Worm (Caenorhabditis elegans) whole organism, early embryonic: ENCODE measurements around the gene F54E12.2.

ENCODE experiments used
- F13C5.2 ChIP-seq: sonication (generic microtip); optimal IDR thresholded peaks from 2 replicates; lab custom pipeline; 2017; ENCODE audit warnings: mild to moderate bottlenecking, missing genetic modification characterization, inconsistent platforms, missing compliant biosample characterization
- aly-1 ChIP-seq: sonication (generic microtip); optimal IDR thresholded peaks from 2 replicates; lab custom pipeline; 2016; ENCODE audit warnings: missing genetic modification characterization, missing compliant biosample characterization
- ama-1 ChIP-seq: fragments of 150-350 bp; optimal IDR thresholded peaks from 2 replicates; lab custom pipeline; 2014
- ceh-13 ChIP-seq: fragments of 200-800 bp; sonication (Bioruptor generic); optimal IDR thresholded peaks from 2 replicates; lab custom pipeline; 2018; ENCODE audit warnings: mild to moderate bottlenecking, missing genetic modification characterization, missing compliant biosample characterization
- ets-7 ChIP-seq: sonication (generic microtip); optimal IDR thresholded peaks from 2 replicates; lab custom pipeline; 2016; ENCODE audit warnings: missing genotype, missing genetic modification characterization, missing compliant biosample characterization
- flt-1 ChIP-seq: fragments of 200-800 bp; sonication (Bioruptor generic); IDR thresholded peaks from 2 replicates; pipeline ENCODE4 v1.3.6; 2022; ENCODE audit warnings: missing genetic modification characterization, missing compliant biosample characterization
- hmg-4 ChIP-seq: fragments of 200-800 bp; sonication (Bioruptor generic); optimal IDR thresholded peaks from 2 replicates; lab custom pipeline; 2018; ENCODE audit warnings: mild to moderate bottlenecking, missing genetic modification characterization, missing compliant biosample characterization
- hnd-1 ChIP-seq: sonication (generic microtip); optimal IDR thresholded peaks from 2 replicates; lab custom pipeline; 2016; ENCODE audit warnings: missing genetic modification characterization, missing compliant biosample characterization
- pes-1 ChIP-seq: fragments of 200-800 bp; sonication (Bioruptor generic); IDR thresholded peaks from 2 replicates; pipeline ENCODE4 v1.3.6; 2022; ENCODE audit warnings: missing genetic modification reagents, missing genetic modification characterization, missing compliant biosample characterization
- scrt-1 ChIP-seq: fragments of 200-800 bp; sonication (Bioruptor generic); IDR thresholded peaks from 2 replicates; pipeline ENCODE4 v1.3.6; 2022; ENCODE audit warnings: missing genetic modification characterization, missing compliant biosample characterization
- tbx-11 ChIP-seq: fragments of 200-800 bp; sonication (Bioruptor generic); IDR thresholded peaks from 2 replicates; pipeline ENCODE4 v1.3.6; 2022; ENCODE audit warnings: missing genetic modification characterization, missing compliant biosample characterization
- tbx-37 ChIP-seq: fragments of 200-800 bp; sonication (Bioruptor generic); conservative IDR thresholded peaks from 2 replicates; pipeline ENCODE4 v1.3.6; 2022; ENCODE audit warnings: missing genetic modification reagents, missing genetic modification characterization, missing compliant biosample characterization
- tra-4 ChIP-seq: sonication (generic microtip); optimal IDR thresholded peaks from 2 replicates; lab custom pipeline; 2017; ENCODE audit warnings: missing genetic modification characterization, missing compliant biosample characterization

DNA sequence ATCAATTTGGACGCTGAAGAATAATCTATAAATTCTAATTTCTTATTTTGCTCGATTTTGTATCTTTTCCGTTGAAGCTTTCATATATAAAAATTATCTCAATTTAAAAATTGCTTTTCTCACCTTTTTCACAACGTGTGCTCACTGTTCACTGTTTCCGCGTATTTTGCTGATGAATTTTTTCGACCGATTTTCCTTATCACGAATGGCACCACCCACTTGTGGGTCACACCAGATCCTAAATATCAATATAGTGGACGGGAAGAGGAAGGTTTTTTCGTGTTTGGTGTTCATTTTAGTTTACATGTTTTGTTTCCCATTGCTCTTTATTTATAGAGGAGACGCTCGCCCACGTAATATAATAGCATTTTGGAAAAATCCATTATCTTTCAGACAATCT lies 21.3 kb downstream of the F54E12.2 start:
- TF ChIP-seq ama-1 = no peak
- no peak for TF ChIP-seq ets-7
- no peak for TF ChIP-seq hnd-1
- TF ChIP-seq tbx-11 (GFP tag; lab: Robert Waterston, UW) = no peak
- no peak for TF ChIP-seq flt-1 (GFP tag; lab: Robert Waterston, UW)
- no peak for TF ChIP-seq ceh-13
- TF ChIP-seq hmg-4 (GFP tag; lab: Kevin White, UChicago) = no peak
- no peak for TF ChIP-seq F13C5.2
- no peak for TF ChIP-seq tra-4 (tag; lab: Kevin White, UChicago)
- TF ChIP-seq tbx-37 (GFP tag; lab: Robert Waterston, UW) = no peak
- no peak for TF ChIP-seq aly-1
- no peak for TF ChIP-seq pes-1
- no peak for TF ChIP-seq scrt-1
